Worm (Caenorhabditis elegans) whole organism, L3 larva: ENCODE results near the gene clec-208.

ENCODE experiments used
- R02D3.7 ChIP-seq: fragments of 150-350 bp; optimal IDR thresholded peaks from 2 replicates; lab custom pipeline; 2014; ENCODE audit warnings: missing biosample characterization, missing genetic modification characterization
- ZK546.5 ChIP-seq: sonication (generic microtip); optimal IDR thresholded peaks from 2 replicates; lab custom pipeline; 2017; ENCODE audit warnings: missing biosample characterization, missing genetic modification characterization
- aly-2 ChIP-seq: fragments of 150-350 bp; optimal IDR thresholded peaks from 2 replicates; lab custom pipeline; 2014; ENCODE audit warnings: missing biosample characterization, missing genetic modification characterization
- ama-1 ChIP-seq: fragments of 150-350 bp; optimal IDR thresholded peaks from 2 replicates; lab custom pipeline; 2018
- ceh-16 ChIP-seq: sonication (generic microtip); optimal IDR thresholded peaks from 2 replicates; lab custom pipeline; 2017; ENCODE audit warnings: missing biosample characterization, missing genetic modification characterization
- ceh-28 ChIP-seq: fragments of 150-350 bp; optimal IDR thresholded peaks from 2 replicates; lab custom pipeline; 2014; ENCODE audit warnings: missing biosample characterization, missing genetic modification reagents, missing genetic modification characterization
- ceh-82 ChIP-seq: fragments of 150-350 bp; optimal IDR thresholded peaks from 2 replicates; lab custom pipeline; 2014; ENCODE audit warnings: missing biosample characterization, missing genetic modification characterization
- daf-12 ChIP-seq: fragments of 150-350 bp; optimal IDR thresholded peaks from 2 replicates; lab custom pipeline; 2014; ENCODE audit warnings: missing biosample characterization, missing genetic modification reagents, missing genetic modification characterization
- egl-27 ChIP-seq: sonication (generic microtip); optimal IDR thresholded peaks from 4 replicates; lab custom pipeline; 2017; ENCODE audit warnings: missing biosample characterization, missing genetic modification reagents, missing genetic modification characterization
- egl-5 ChIP-seq: fragments of 150-350 bp; optimal IDR thresholded peaks from 2 replicates; lab custom pipeline; 2017; ENCODE audit warnings: missing biosample characterization, missing genetic modification reagents, missing genetic modification characterization, inconsistent platforms
- elt-1 ChIP-seq: fragments of 150-350 bp; optimal IDR thresholded peaks from 2 replicates; lab custom pipeline; 2014; ENCODE audit warnings: missing biosample characterization, missing genetic modification characterization
- elt-2 ChIP-seq: sonication (generic microtip); optimal IDR thresholded peaks from 2 replicates; lab custom pipeline; 2016; ENCODE audit warnings: missing genetic modification reagents, mild to moderate bottlenecking, missing genetic modification characterization, missing compliant biosample characterization
- eor-1 ChIP-seq, 2 experiments: fragments of 150-350 bp; optimal IDR thresholded peaks; 2 replicates each; lab custom pipeline; 2014 to 2018; ENCODE audit warnings: missing biosample characterization in 2 of 2, missing genetic modification characterization in 2 of 2
- fkh-10 ChIP-seq: sonication (generic microtip); optimal IDR thresholded peaks from 2 replicates; lab custom pipeline; 2017; ENCODE audit warnings: missing biosample characterization, missing genetic modification reagents, missing genetic modification characterization
- fkh-2 ChIP-seq: fragments of 150-350 bp; optimal IDR thresholded peaks from 2 replicates; lab custom pipeline; 2014; ENCODE audit warnings: missing biosample characterization, missing genetic modification reagents, missing genetic modification characterization
- fos-1 ChIP-seq: fragments of 150-350 bp; optimal IDR thresholded peaks from 2 replicates; lab custom pipeline; 2014; ENCODE audit warnings: missing biosample characterization, missing genetic modification characterization
- hmg-11 ChIP-seq: sonication (generic microtip); optimal IDR thresholded peaks from 2 replicates; lab custom pipeline; 2016; ENCODE audit warnings: missing genetic modification characterization, missing compliant biosample characterization
- jun-1 ChIP-seq: fragments of 150-350 bp; optimal IDR thresholded peaks from 2 replicates; lab custom pipeline; 2014; ENCODE audit warnings: missing biosample characterization, missing genetic modification reagents, missing genetic modification characterization
- lin-15B ChIP-seq: fragments of 150-350 bp; optimal IDR thresholded peaks from 2 replicates; lab custom pipeline; 2014; ENCODE audit warnings: missing biosample characterization, missing genetic modification characterization
- lin-39 ChIP-seq: fragments of 150-350 bp; optimal IDR thresholded peaks from 2 replicates; lab custom pipeline; 2018; ENCODE audit warnings: missing biosample characterization, missing genetic modification reagents, missing genetic modification characterization
- lsy-12 ChIP-seq: sonication (generic microtip); optimal IDR thresholded peaks from 2 replicates; lab custom pipeline; 2016; ENCODE audit warnings: mild to moderate bottlenecking, missing genetic modification characterization, missing compliant biosample characterization
- mdl-1 ChIP-seq: fragments of 150-350 bp; optimal IDR thresholded peaks from 2 replicates; lab custom pipeline; 2014; ENCODE audit warnings: missing biosample characterization, missing genetic modification characterization
- mml-1 ChIP-seq: fragments of 150-350 bp; sonication (generic microtip); optimal IDR thresholded peaks from 3 replicates; lab custom pipeline; 2014; ENCODE audit warnings: missing biosample characterization, missing genetic modification characterization
- nfya-1 ChIP-seq: sonication (generic microtip); optimal IDR thresholded peaks from 2 replicates; lab custom pipeline; 2017; ENCODE audit warnings: missing genetic modification characterization, mild to moderate bottlenecking, missing compliant biosample characterization, antibody characterized with exemption, moderate library complexity; ENCODE audit not compliant: insufficient read depth
- nhr-11 ChIP-seq: fragments of 150-350 bp; optimal IDR thresholded peaks from 2 replicates; lab custom pipeline; 2014; ENCODE audit warnings: missing biosample characterization, missing genetic modification characterization
- nhr-12 ChIP-seq: fragments of 150-350 bp; optimal IDR thresholded peaks from 2 replicates; lab custom pipeline; 2014; ENCODE audit warnings: missing biosample characterization, missing genetic modification characterization
- nhr-23 ChIP-seq: fragments of 150-350 bp; optimal IDR thresholded peaks from 2 replicates; lab custom pipeline; 2014; ENCODE audit warnings: missing biosample characterization, missing genetic modification reagents, missing genetic modification characterization
- nhr-237 ChIP-seq: fragments of 150-350 bp; optimal IDR thresholded peaks from 2 replicates; lab custom pipeline; 2014; ENCODE audit warnings: missing biosample characterization, missing genetic modification characterization
- nhr-25 ChIP-seq: sonication (generic microtip); optimal IDR thresholded peaks from 2 replicates; lab custom pipeline; 2017; ENCODE audit warnings: missing biosample characterization, missing genetic modification characterization
- nhr-28 ChIP-seq: fragments of 150-350 bp; optimal IDR thresholded peaks from 2 replicates; lab custom pipeline; 2014; ENCODE audit warnings: missing biosample characterization, missing genetic modification characterization
- nhr-43 ChIP-seq: sonication (generic microtip); optimal IDR thresholded peaks from 2 replicates; lab custom pipeline; 2016; ENCODE audit warnings: mild to moderate bottlenecking, missing genetic modification characterization, missing compliant biosample characterization; ENCODE audit not compliant: poor library complexity, severe bottlenecking
- nhr-67 ChIP-seq: fragments of 150-350 bp; optimal IDR thresholded peaks from 2 replicates; lab custom pipeline; 2014; ENCODE audit warnings: missing biosample characterization, missing genetic modification characterization
- nhr-76 ChIP-seq: fragments of 150-350 bp; sonication (generic microtip); optimal IDR thresholded peaks from 5 replicates; lab custom pipeline; 2014; ENCODE audit warnings: missing biosample characterization, missing genetic modification characterization
- nhr-77 ChIP-seq: fragments of 150-350 bp; optimal IDR thresholded peaks from 2 replicates; lab custom pipeline; 2014; ENCODE audit warnings: missing biosample characterization, missing genetic modification characterization
- pha-4 ChIP-seq: fragments of 150-350 bp; optimal IDR thresholded peaks from 2 replicates; lab custom pipeline; 2014; ENCODE audit warnings: missing biosample characterization, missing genetic modification reagents, missing genetic modification characterization
- pqm-1 ChIP-seq: fragments of 150-350 bp; optimal IDR thresholded peaks from 2 replicates; lab custom pipeline; 2017; ENCODE audit warnings: missing biosample characterization, missing genetic modification characterization, inconsistent platforms
- sea-2 ChIP-seq: fragments of 150-350 bp; sonication (generic microtip); optimal IDR thresholded peaks from 4 replicates; lab custom pipeline; 2014; ENCODE audit warnings: missing biosample characterization, missing genetic modification reagents, missing genetic modification characterization
- skn-1 ChIP-seq: fragments of 150-350 bp; optimal IDR thresholded peaks from 2 replicates; lab custom pipeline; 2014; ENCODE audit warnings: missing biosample characterization, missing genetic modification characterization
- snpc-4 ChIP-seq: fragments of 150-350 bp; optimal IDR thresholded peaks from 2 replicates; lab custom pipeline; 2014; ENCODE audit warnings: missing biosample characterization, missing genetic modification characterization
- tbx-2 ChIP-seq: sonication (generic microtip); optimal IDR thresholded peaks from 2 replicates; lab custom pipeline; 2016; ENCODE audit warnings: mild to moderate bottlenecking, missing genetic modification characterization, missing compliant biosample characterization
- unc-39 ChIP-seq: sonication (generic microtip); optimal IDR thresholded peaks from 4 replicates; lab custom pipeline; 2017; ENCODE audit warnings: missing biosample characterization, missing genetic modification characterization
- unc-62 ChIP-seq: fragments of 150-350 bp; sonication (generic microtip); optimal IDR thresholded peaks from 4 replicates; lab custom pipeline; 2014; ENCODE audit warnings: missing biosample characterization, missing genetic modification reagents, missing genetic modification characterization
- zag-1 ChIP-seq: fragments of 150-350 bp; optimal IDR thresholded peaks from 2 replicates; lab custom pipeline; 2014; ENCODE audit warnings: missing biosample characterization, missing genetic modification characterization
- ztf-4 ChIP-seq: fragments of 150-350 bp; optimal IDR thresholded peaks from 2 replicates; lab custom pipeline; 2014; ENCODE audit warnings: missing biosample characterization, missing genetic modification characterization

clec-208 gene

DNA sequence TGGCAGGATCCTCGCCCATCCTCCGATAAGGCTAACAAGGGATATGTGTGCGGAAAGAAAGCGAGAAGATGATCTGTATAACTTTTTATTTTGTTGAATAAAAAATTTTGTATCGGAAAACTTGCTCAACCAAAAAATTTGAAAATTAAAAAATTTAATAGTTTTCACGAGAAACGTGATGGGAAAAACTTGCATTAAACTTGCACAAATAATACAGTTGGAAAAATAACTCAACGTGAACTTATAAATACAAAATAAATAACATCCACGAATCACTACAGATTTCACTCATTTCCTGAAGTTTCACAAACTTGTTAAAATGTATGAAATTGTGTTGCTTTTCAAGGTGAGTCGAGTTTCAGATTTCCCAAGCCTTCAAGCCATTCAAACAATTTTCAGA is 1.3 kb downstream of the clec-208 start, which contains the start of gene F36F12.7:
Gene F36F12.7, plus strand, starts transcription at position 301 of the 400 bp plus-strand sequence.
- TF ChIP-seq daf-12 (no peak), nhr-43 (no peak), snpc-4 (no peak)

DNA sequence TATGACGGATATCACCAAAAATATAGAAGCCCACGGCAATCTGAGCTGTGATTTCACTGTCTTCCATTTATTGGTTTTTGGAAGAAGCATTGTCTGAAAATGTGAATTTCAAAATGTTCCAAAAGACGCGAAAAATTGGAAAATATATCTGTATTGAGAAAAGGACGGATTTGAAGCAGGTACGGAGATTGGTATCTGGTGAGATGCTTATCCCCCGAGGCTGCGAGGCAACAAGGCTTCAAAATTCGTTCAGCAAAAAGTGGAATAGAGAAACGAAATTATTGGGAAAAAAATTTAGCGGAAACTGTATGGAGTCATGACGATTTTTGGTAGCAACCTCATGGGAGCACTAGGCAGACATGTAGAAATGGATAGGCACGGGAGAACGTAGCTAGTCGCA is 5.4 kb downstream of the clec-208 start, which contains the start of gene F36F12.1:
Gene F36F12.1, minus strand, starts transcription at position 101 of the 400 bp plus-strand sequence.
- TF ChIP-seq nhr-43: no peak
- TF ChIP-seq R02D3.7 (tag; lab: Kevin White, UChicago): no peak
- no peak for TF ChIP-seq mdl-1 (tag; lab: Kevin White, UChicago)
- no peak for TF ChIP-seq hmg-11 (tag; lab: Kevin White, UChicago)
- TF ChIP-seq eor-1 (tag; optimal IDR thresholded peaks at IDR 0.05; lab: Kevin White, UChicago): no peak
- TF ChIP-seq aly-2 (tag; lab: Kevin White, UChicago): no peak
- no peak for TF ChIP-seq elt-1 (tag; lab: Kevin White, UChicago)
- TF ChIP-seq lsy-12: no peak
- TF ChIP-seq ZK546.5 (tag; lab: Kevin White, UChicago): no peak
- no peak for TF ChIP-seq nhr-67 (tag; lab: Kevin White, UChicago)
- no peak for TF ChIP-seq fkh-2 (tag; lab: Kevin White, UChicago)
- no peak for TF ChIP-seq fkh-10 (GFP tag; lab: Kevin White, UChicago)
- TF ChIP-seq lin-39 (tag; lab: Kevin White, UChicago): no peak
- no peak for TF ChIP-seq egl-5
- no peak for TF ChIP-seq skn-1
- TF ChIP-seq ceh-16 (tag; lab: Kevin White, UChicago): no peak
- TF ChIP-seq tbx-2: no peak
- TF ChIP-seq nhr-77 (tag; lab: Kevin White, UChicago): no peak
- TF ChIP-seq, all 47 proteins: peak for 0

DNA sequence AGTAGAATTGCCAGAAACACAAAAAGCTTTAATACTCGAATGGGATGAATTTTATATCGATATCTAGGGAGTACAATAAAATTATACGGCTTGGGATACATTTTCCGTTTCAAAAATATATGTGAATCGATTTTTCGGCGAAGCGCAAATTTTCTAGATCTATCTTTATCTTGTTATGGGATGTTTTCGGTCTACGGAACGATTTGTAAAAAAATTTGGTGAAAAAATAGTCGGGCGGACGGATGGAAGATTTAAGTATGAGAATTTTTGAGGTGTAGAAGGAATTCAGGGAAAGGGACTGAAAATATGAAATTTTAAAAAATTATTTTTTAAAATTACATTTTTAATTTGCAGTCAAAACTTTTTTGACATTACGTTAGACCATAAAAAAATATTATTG is 8.2 kb downstream of the clec-208 start, which contains the start of gene F22F7.4:
Gene F22F7.4, minus strand, starts transcription at position 101 of the 400 bp plus-strand sequence.
- TF ChIP-seq nhr-237 (tag; lab: Kevin White, UChicago) (no peak), jun-1 (tag; lab: Kevin White, UChicago) (no peak), nhr-76 (tag; lab: Kevin White, UChicago) (no peak), fos-1 (tag; lab: Kevin White, UChicago) (no peak), unc-39 (no peak), eor-1 (tag; optimal IDR thresholded peaks at IDR 0.05; lab: Kevin White, UChicago) (no peak), daf-12 (no peak), nhr-23 (no peak), fkh-10 (GFP tag; lab: Kevin White, UChicago) (no peak), lin-39 (tag; lab: Kevin White, UChicago) (no peak), pqm-1 (no peak), mml-1 (tag; lab: Kevin White, UChicago) (no peak), tbx-2 (no peak), nhr-25 (tag; lab: Kevin White, UChicago) (no peak), ceh-28 (no peak), sea-2 (no peak), pha-4 (no peak)

DNA sequence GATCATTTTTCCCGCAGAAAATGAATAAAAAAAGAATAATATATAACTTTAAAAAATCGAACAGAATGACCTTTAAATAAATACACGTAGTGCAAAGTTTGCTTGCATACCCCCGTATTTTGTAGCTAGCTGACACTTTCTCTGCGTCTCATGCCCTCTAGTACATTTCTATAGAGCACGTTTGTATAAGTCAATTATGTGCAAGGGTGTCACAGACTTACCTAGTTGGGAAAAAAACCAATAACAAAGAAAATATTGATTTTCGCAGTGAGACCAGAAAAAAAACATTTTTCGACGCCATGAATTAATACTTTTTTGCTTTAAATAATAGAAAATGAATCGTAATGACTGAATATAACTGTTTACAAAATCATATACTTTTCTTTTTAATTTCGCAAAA is 11.5 kb downstream of the clec-208 start, which contains the start of gene ckb-4:
Gene ckb-4, minus strand, starts transcription at position 140 of the 400 bp plus-strand sequence.
- TF ChIP-seq nhr-237 (tag; lab: Kevin White, UChicago) (no peak), eor-1 (tag; optimal IDR thresholded peaks at IDR 0.05; lab: Kevin White, UChicago) (no peak), hmg-11 (tag; lab: Kevin White, UChicago) (peak; percentile 58), fkh-2 (tag; lab: Kevin White, UChicago) (no peak), nhr-11 (tag; lab: Kevin White, UChicago) (no peak), fos-1 (tag; lab: Kevin White, UChicago) (no peak), nhr-28 (tag; lab: Kevin White, UChicago) (no peak), aly-2 (tag; lab: Kevin White, UChicago) (no peak), ZK546.5 (tag; lab: Kevin White, UChicago) (no peak), nfya-1 (tag; lab: Kevin White, UChicago) (no peak), ztf-4 (no peak), egl-27 (no peak), R02D3.7 (tag; lab: Kevin White, UChicago) (no peak), mdl-1 (tag; lab: Kevin White, UChicago) (no peak), nhr-25 (tag; lab: Kevin White, UChicago) (peak; percentile 11), nhr-67 (tag; lab: Kevin White, UChicago) (no peak), nhr-77 (tag; lab: Kevin White, UChicago) (no peak), unc-39 (no peak), lin-15B (tag; lab: Kevin White, UChicago) (peak; percentile 60), nhr-23 (peak; percentile 39), pha-4 (peak; percentile 86), sea-2 (no peak), ceh-82 (tag; lab: Kevin White, UChicago) (no peak), nhr-76 (tag; lab: Kevin White, UChicago) (no peak), elt-1 (tag; lab: Kevin White, UChicago) (no peak), nhr-12 (no peak), lin-39 (tag; lab: Kevin White, UChicago) (peak; percentile 15), elt-2 (tag; lab: Kevin White, UChicago) (peak; percentile 36), ceh-28 (no peak), zag-1 (tag; lab: Kevin White, UChicago) (no peak), tbx-2 (no peak), daf-12 (no peak), ama-1 (lab: Kevin White, UChicago) (no peak), unc-62 (no peak), jun-1 (tag; lab: Kevin White, UChicago) (no peak), snpc-4 (peak; percentile 72)
